Fruit fly (Drosophila melanogaster) Kc167 (cell line): ENCODE data around the gene CG34382.

Source experiments
- h ChIP-seq: fragments of >200 bp; optimal IDR thresholded peaks from 3 replicates; lab custom pipeline; 2018; ENCODE audit warnings: missing external identifiers
- ttk ChIP-seq: sonication (Bioruptor generic); optimal IDR thresholded peaks from 2 replicates; lab custom pipeline; 2017; ENCODE audit warnings: missing external identifiers

- TF ChIP-seq ttk (lab: Kevin White, UChicago) (no peak), h (lab: Kevin White, UChicago) (no peak)
Observed at dm6 chr3L:9865053-9865442, 13.7 kb upstream of the CG34382 start.
